Worm (Caenorhabditis elegans): Measurements from ENCODE around the gene fil-2.

DNA sequence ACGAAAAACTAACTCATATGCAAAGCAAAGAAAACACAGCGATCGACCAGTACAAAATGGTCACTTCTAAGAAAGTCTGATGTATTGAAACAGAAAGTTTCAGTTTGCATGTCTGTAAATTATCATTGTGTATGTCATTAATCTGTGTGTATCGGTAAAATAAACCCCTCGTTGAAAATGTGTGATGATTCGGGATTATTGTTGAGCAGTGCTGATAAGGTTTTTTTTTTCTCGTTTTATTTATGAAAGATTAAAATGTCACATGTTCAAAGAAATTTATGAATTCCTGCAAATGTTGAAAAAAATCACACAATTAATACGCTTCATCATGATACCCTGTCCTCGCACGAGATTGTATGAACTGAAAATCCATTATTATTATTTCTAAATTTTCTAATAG lies 1.2 kb downstream of the fil-2 start:
- TF ChIP-seq lin-13 (tag; optimal IDR thresholded peaks at IDR 0.05) = no peak
- no peak for TF ChIP-seq sem-2 (GFP tag; optimal IDR thresholded peaks at IDR 0.05)
- TF ChIP-seq mab-5 (tag; optimal IDR thresholded peaks at IDR 0.05) = no peak
- no peak for TF ChIP-seq snpc-4 (tag; optimal IDR thresholded peaks at IDR 0.05)
- no peak for TF ChIP-seq unc-39 (tag; optimal IDR thresholded peaks at IDR 0.05)
